Worm (Caenorhabditis elegans) whole organism, L1 larva: Measurements from ENCODE around the gene C07B5.3.

Experiments used
- Y116A8C.19 ChIP-seq: sonication (generic microtip); optimal IDR thresholded peaks from 2 replicates; lab custom pipeline; 2016; ENCODE audit warnings: missing compliant biosample characterization, missing genetic modification characterization, borderline replicate concordance
- aha-1 ChIP-seq: fragments of 150-350 bp; optimal IDR thresholded peaks from 2 replicates; lab custom pipeline; 2014; ENCODE audit warnings: missing biosample characterization, missing genetic modification characterization
- ama-1 ChIP-seq: fragments of 150-350 bp; optimal IDR thresholded peaks from 2 replicates; lab custom pipeline; 2014
- blmp-1 ChIP-seq: fragments of 150-350 bp; optimal IDR thresholded peaks from 2 replicates; lab custom pipeline; 2014; ENCODE audit warnings: missing biosample characterization, missing genetic modification characterization
- ceh-63 ChIP-seq: fragments of 200-800 bp; sonication (Bioruptor generic); optimal IDR thresholded peaks from 2 replicates; lab custom pipeline; 2018; ENCODE audit warnings: mild to moderate bottlenecking, missing genetic modification characterization, missing compliant biosample characterization
- ceh-90 ChIP-seq: sonication (generic microtip); optimal IDR thresholded peaks from 2 replicates; lab custom pipeline; 2016; ENCODE audit warnings: missing genetic modification characterization, missing compliant biosample characterization
- dpl-1 ChIP-seq, 3 experiments: fragments of 150-350 bp in 2 of 3; sonication (generic microtip) in 1 of 3; optimal IDR thresholded peaks; 2 replicates each; lab custom pipeline; 2014 to 2017; ENCODE audit warnings: missing biosample characterization in 3 of 3, missing genetic modification characterization in 3 of 3, missing genetic modification reagents in 3 of 3
- efl-1 ChIP-seq, 4 experiments: fragments of 150-350 bp; optimal IDR thresholded peaks in 3 of 4; peaks in 1 of 4; 1 replicate in 1 of 4; 2 replicates in 3 of 4; lab custom pipeline; 2014; ENCODE audit warnings: missing biosample characterization in 2 of 4, missing genetic modification characterization in 2 of 4, missing genetic modification reagents in 2 of 4
- egl-27 ChIP-seq, 2 experiments: fragments of 150-350 bp in 1 of 2; sonication (generic microtip); optimal IDR thresholded peaks; 3 replicates each; lab custom pipeline; 2017 to 2018; ENCODE audit warnings: missing biosample characterization in 2 of 2, missing genetic modification characterization in 2 of 2, missing genetic modification reagents in 2 of 2
- elt-3 ChIP-seq, 6 experiments: fragments of 150-350 bp in 1 of 6; sonication (generic microtip); optimal IDR thresholded peaks; 2 replicates each; lab custom pipeline; 2017 to 2018; ENCODE audit warnings: missing biosample characterization in 6 of 6, missing genetic modification characterization in 6 of 6, inconsistent platforms in 1 of 6
- ets-5 ChIP-seq: fragments of 200-800 bp; sonication (Bioruptor generic); IDR thresholded peaks from 2 replicates; pipeline ENCODE4 v1.3.6; 2022; ENCODE audit warnings: missing genetic modification characterization, missing compliant biosample characterization
- fkh-4 ChIP-seq: sonication (generic microtip); optimal IDR thresholded peaks from 2 replicates; lab custom pipeline; 2016; ENCODE audit warnings: missing compliant biosample characterization, missing genetic modification characterization, borderline replicate concordance
- fos-1 ChIP-seq: fragments of 150-350 bp; optimal IDR thresholded peaks from 2 replicates; lab custom pipeline; 2014; ENCODE audit warnings: missing biosample characterization, missing genetic modification characterization
- hpl-2 ChIP-seq: fragments of 150-350 bp; optimal IDR thresholded peaks from 2 replicates; lab custom pipeline; 2014; ENCODE audit warnings: missing biosample characterization, missing genetic modification reagents, missing genetic modification characterization
- irx-1 ChIP-seq: sonication (generic microtip); optimal IDR thresholded peaks from 2 replicates; lab custom pipeline; 2016; ENCODE audit warnings: missing genetic modification characterization, missing compliant biosample characterization
- isw-1 ChIP-seq: fragments of 200-800 bp; sonication (Bioruptor generic); IDR thresholded peaks from 2 replicates; pipeline ENCODE4 v1.3.6; 2022; ENCODE audit warnings: missing genetic modification characterization, missing compliant biosample characterization
- jun-1 ChIP-seq: fragments of 150-350 bp; optimal IDR thresholded peaks from 2 replicates; lab custom pipeline; 2014; ENCODE audit warnings: missing biosample characterization, missing genetic modification reagents, missing genetic modification characterization
- lin-13 ChIP-seq: fragments of 150-350 bp; optimal IDR thresholded peaks from 2 replicates; lab custom pipeline; 2014; ENCODE audit warnings: missing biosample characterization, missing genetic modification reagents, missing genetic modification characterization
- lin-14 ChIP-seq: fragments of 200-800 bp; sonication (Bioruptor generic); optimal IDR thresholded peaks from 2 replicates; lab custom pipeline; 2018; ENCODE audit warnings: mild to moderate bottlenecking, missing genetic modification characterization, moderate library complexity, missing compliant biosample characterization
- lin-15B ChIP-seq: fragments of 150-350 bp; sonication (generic microtip); optimal IDR thresholded peaks from 3 replicates; lab custom pipeline; 2014; ENCODE audit warnings: missing biosample characterization, missing genetic modification characterization
- lin-35 ChIP-seq, 2 experiments: fragments of 150-350 bp; optimal IDR thresholded peaks; 2 replicates each; lab custom pipeline; 2014; ENCODE audit warnings: missing biosample characterization in 2 of 2, missing genetic modification characterization in 2 of 2, missing genetic modification reagents in 2 of 2
- lin-39 ChIP-seq: fragments of 150-350 bp; optimal IDR thresholded peaks from 2 replicates; lab custom pipeline; 2014; ENCODE audit warnings: missing biosample characterization, missing genetic modification reagents, missing genetic modification characterization
- lir-3 ChIP-seq: sonication (generic microtip); optimal IDR thresholded peaks from 2 replicates; lab custom pipeline; 2016; ENCODE audit warnings: mild to moderate bottlenecking, missing genetic modification characterization, moderate library complexity, missing compliant biosample characterization; ENCODE audit not compliant: poor library complexity
- lsy-2 ChIP-seq, 2 experiments: fragments of 150-350 bp; optimal IDR thresholded peaks; 2 replicates each; lab custom pipeline; 2014; ENCODE audit warnings: missing biosample characterization in 2 of 2, missing genetic modification characterization in 2 of 2
- mdl-1 ChIP-seq, 2 experiments: fragments of 150-350 bp; optimal IDR thresholded peaks; 2 replicates each; lab custom pipeline; 2014 to 2017; ENCODE audit warnings: missing biosample characterization in 2 of 2, missing genetic modification characterization in 2 of 2, inconsistent platforms in 1 of 2
- mef-2 ChIP-seq: fragments of 150-350 bp; optimal IDR thresholded peaks from 2 replicates; lab custom pipeline; 2014; ENCODE audit warnings: missing biosample characterization, missing genetic modification characterization
- mep-1 ChIP-seq: fragments of 150-350 bp; optimal IDR thresholded peaks from 2 replicates; lab custom pipeline; 2014; ENCODE audit warnings: missing biosample characterization, missing genetic modification characterization
- nhr-11 ChIP-seq: fragments of 150-350 bp; optimal IDR thresholded peaks from 2 replicates; lab custom pipeline; 2014; ENCODE audit warnings: missing biosample characterization, missing genetic modification characterization
- nhr-12 ChIP-seq: sonication (generic microtip); optimal IDR thresholded peaks from 2 replicates; lab custom pipeline; 2017; ENCODE audit warnings: missing biosample characterization, missing genetic modification characterization
- nhr-47 ChIP-seq: sonication (generic microtip); optimal IDR thresholded peaks from 2 replicates; lab custom pipeline; 2016; ENCODE audit warnings: mild to moderate bottlenecking, missing genetic modification characterization, moderate library complexity, missing compliant biosample characterization
- nhr-71 ChIP-seq: sonication (generic microtip); optimal IDR thresholded peaks from 2 replicates; lab custom pipeline; 2016; ENCODE audit warnings: mild to moderate bottlenecking, missing genetic modification characterization, moderate library complexity, missing compliant biosample characterization
- nhr-76 ChIP-seq: sonication (generic microtip); optimal IDR thresholded peaks from 2 replicates; lab custom pipeline; 2017; ENCODE audit warnings: missing biosample characterization, missing genetic modification characterization
- nhr-77 ChIP-seq: fragments of 150-350 bp; optimal IDR thresholded peaks from 2 replicates; lab custom pipeline; 2014; ENCODE audit warnings: missing biosample characterization, missing genetic modification characterization
- nhr-85 ChIP-seq: sonication (generic microtip); peaks from one replicate; lab custom pipeline; 2016; ENCODE audit warnings: missing genetic modification characterization, inconsistent platforms, missing compliant biosample characterization
- nhr-90 ChIP-seq: sonication (generic microtip); optimal IDR thresholded peaks from 2 replicates; lab custom pipeline; 2016; ENCODE audit warnings: mild to moderate bottlenecking, missing genetic modification characterization, missing compliant biosample characterization; ENCODE audit not compliant: poor library complexity
- pax-3 ChIP-seq: fragments of 200-800 bp; sonication (Bioruptor generic); optimal IDR thresholded peaks from 2 replicates; lab custom pipeline; 2018; ENCODE audit warnings: mild to moderate bottlenecking, missing genetic modification characterization, moderate library complexity, missing compliant biosample characterization
- pqm-1 ChIP-seq: sonication (generic microtip); optimal IDR thresholded peaks from 3 replicates; lab custom pipeline; 2017; ENCODE audit warnings: missing biosample characterization, missing genetic modification characterization
- skn-1 ChIP-seq: fragments of 150-350 bp; optimal IDR thresholded peaks from 2 replicates; lab custom pipeline; 2014; ENCODE audit warnings: missing biosample characterization, missing genetic modification characterization
- snpc-4 ChIP-seq: fragments of 150-350 bp; optimal IDR thresholded peaks from 2 replicates; lab custom pipeline; 2014; ENCODE audit warnings: missing biosample characterization, missing genetic modification characterization
- sox-4 ChIP-seq: sonication (generic microtip); optimal IDR thresholded peaks from 2 replicates; lab custom pipeline; 2016; ENCODE audit warnings: missing genetic modification characterization, missing compliant biosample characterization
- sup-37 ChIP-seq: fragments of 200-800 bp; sonication (Bioruptor generic); optimal IDR thresholded peaks from 2 replicates; lab custom pipeline; 2018; ENCODE audit warnings: mild to moderate bottlenecking, missing genetic modification characterization, missing compliant biosample characterization
- swsn-7 ChIP-seq: sonication (generic microtip); optimal IDR thresholded peaks from 2 replicates; lab custom pipeline; 2016; ENCODE audit warnings: missing genetic modification characterization, missing compliant biosample characterization
- tbx-2 ChIP-seq: sonication (generic microtip); optimal IDR thresholded peaks from 2 replicates; lab custom pipeline; 2016; ENCODE audit warnings: missing genetic modification characterization, missing compliant biosample characterization
- tlp-1 ChIP-seq: fragments of 150-350 bp; optimal IDR thresholded peaks from 2 replicates; lab custom pipeline; 2014; ENCODE audit warnings: missing biosample characterization, missing genetic modification characterization
- unc-130 ChIP-seq: fragments of 150-350 bp; optimal IDR thresholded peaks from 2 replicates; lab custom pipeline; 2017; ENCODE audit warnings: missing biosample characterization, missing genetic modification characterization, inconsistent platforms
- unc-86 ChIP-seq: sonication (generic microtip); optimal IDR thresholded peaks from 2 replicates; lab custom pipeline; 2016; ENCODE audit warnings: missing genetic modification characterization, missing compliant biosample characterization
- xbp-1 ChIP-seq: sonication (generic microtip); optimal IDR thresholded peaks from 2 replicates; lab custom pipeline; 2016; ENCODE audit warnings: missing genetic modification characterization, missing compliant biosample characterization
- zag-1 ChIP-seq: fragments of 150-350 bp; optimal IDR thresholded peaks from 2 replicates; lab custom pipeline; 2014; ENCODE audit warnings: missing biosample characterization, missing genetic modification characterization
- zip-4 ChIP-seq: fragments of 200-800 bp; sonication (Bioruptor generic); optimal IDR thresholded peaks from 2 replicates; lab custom pipeline; 2018; ENCODE audit warnings: mild to moderate bottlenecking, missing genetic modification characterization, moderate library complexity, missing compliant biosample characterization
- ztf-11 ChIP-seq, 2 experiments: sonication (generic microtip); optimal IDR thresholded peaks; 2 replicates each; lab custom pipeline; 2016 to 2017; ENCODE audit warnings: missing genetic modification characterization in 2 of 2, missing biosample characterization in 1 of 2, missing compliant biosample characterization in 1 of 2
- ztf-4 ChIP-seq: fragments of 150-350 bp; optimal IDR thresholded peaks from 2 replicates; lab custom pipeline; 2014; ENCODE audit warnings: missing biosample characterization, missing genetic modification characterization

Gene C07B5.3

DNA sequence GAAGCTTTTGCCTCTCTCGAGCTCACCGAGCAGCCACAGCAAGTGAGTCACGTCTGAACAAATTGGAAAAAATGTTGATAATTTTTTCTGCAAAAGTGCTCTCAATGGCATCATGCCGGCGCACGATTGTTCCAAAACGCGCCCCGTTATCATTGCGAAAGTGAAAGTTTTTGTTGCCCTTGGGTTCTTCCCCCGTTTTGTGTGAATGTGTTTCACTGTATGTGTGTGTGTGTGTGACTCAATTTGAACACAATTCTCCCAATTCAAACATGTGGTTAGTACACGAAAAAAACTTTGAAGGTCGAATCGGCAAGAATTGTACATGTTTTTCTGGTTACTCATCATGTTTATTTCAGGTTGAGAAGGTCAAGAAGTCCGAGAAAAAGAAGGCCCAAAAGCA lies 30.1 kb upstream of the C07B5.3 start (continued):
- TF ChIP-seq elt-3 (tag; optimal IDR thresholded peaks at IDR 0.05; lab: Kevin White, UChicago) (peak in 4 of 6 experiments; percentile 17 to 76 (median 42)), mdl-1 (tag; optimal IDR thresholded peaks at IDR 0.05; lab: Kevin White, UChicago) (peak in 1 of 2 experiments; percentile 37)

DNA sequence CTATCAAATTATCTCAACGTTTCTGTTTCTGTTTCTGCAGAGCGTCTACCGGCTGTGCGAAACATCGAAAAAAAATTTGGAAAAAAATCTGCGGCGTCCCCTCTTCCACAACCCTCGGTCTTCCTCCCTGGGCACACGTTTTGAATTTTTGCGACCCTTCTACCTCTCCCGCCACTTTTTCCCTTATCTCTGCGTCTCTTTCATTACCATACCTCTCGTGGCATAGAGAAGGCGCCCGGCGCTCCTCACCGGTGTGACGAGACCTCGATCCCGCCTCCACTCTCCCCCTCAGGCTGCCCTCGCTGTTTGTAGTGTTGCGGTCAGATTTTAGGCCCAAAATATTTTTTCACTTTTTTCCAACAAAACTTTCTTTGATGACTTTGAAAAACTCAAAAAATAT lies 29.4 kb upstream of the C07B5.3 start:
- TF ChIP-seq ceh-63 (no peak), nhr-90 (tag; lab: Kevin White, UChicago) (no peak), mdl-1 (tag; optimal IDR thresholded peaks at IDR 0.05; lab: Kevin White, UChicago) (peak in 1 of 2 experiments; percentile 43), nhr-11 (tag; lab: Kevin White, UChicago) (no peak), lin-15B (tag; lab: Kevin White, UChicago) (no peak), tlp-1 (no peak), lin-35 (GFP tag; optimal IDR thresholded peaks at IDR 0.05; lab: Kevin White, UChicago) (peak; percentile 9 to 73), ets-5 (GFP tag; lab: Robert Waterston, UW) (no peak), lin-39 (tag; lab: Kevin White, UChicago) (no peak), xbp-1 (tag; lab: Kevin White, UChicago) (peak; percentile 12), nhr-85 (tag; lab: Kevin White, UChicago) (peak; percentile 76), zag-1 (tag; lab: Kevin White, UChicago) (no peak), ztf-11 (tag; optimal IDR thresholded peaks at IDR 0.05; lab: Kevin White, UChicago) (peak in 1 of 2 experiments; percentile 2), sup-37 (GFP tag; lab: Kevin White, UChicago) (no peak), egl-27 (tag; optimal IDR thresholded peaks at IDR 0.05; lab: Kevin White, UChicago) (no peak), sox-4 (tag; lab: Kevin White, UChicago) (no peak), mef-2 (tag; lab: Kevin White, UChicago) (no peak), nhr-77 (tag; lab: Kevin White, UChicago) (no peak), aha-1 (tag; lab: Kevin White, UChicago) (no peak), lin-13 (GFP tag; lab: Kevin White, UChicago) (no peak), lir-3 (no peak), mep-1 (peak; percentile 62), swsn-7 (tag; lab: Kevin White, UChicago) (peak; percentile 42), dpl-1 (GFP tag; optimal IDR thresholded peaks at IDR 0.05; lab: Kevin White, UChicago) (peak; percentile 46 to 52 (median 47)), fos-1 (tag; lab: Kevin White, UChicago) (no peak), nhr-76 (no peak), nhr-47 (peak; percentile 33), fkh-4 (tag; lab: Kevin White, UChicago) (no peak), jun-1 (tag; lab: Kevin White, UChicago) (no peak), ceh-90 (tag; lab: Kevin White, UChicago) (no peak), lsy-2 (tag; optimal IDR thresholded peaks at IDR 0.05; lab: Kevin White, UChicago) (peak in 1 of 2 experiments; percentile 22), efl-1 (optimal IDR thresholded peaks at IDR 0.05; lab: Kevin White, UChicago) (peak; percentile 44 to 49), efl-1 (GFP tag; optimal IDR thresholded peaks at IDR 0.05 in 1 of 2; lab: Kevin White, UChicago) (peak; percentile 55 to 95), ztf-4 (no peak), irx-1 (tag; lab: Kevin White, UChicago) (no peak), blmp-1 (tag; lab: Kevin White, UChicago) (peak; percentile 73), unc-86 (tag; lab: Kevin White, UChicago) (no peak), snpc-4 (tag; lab: Kevin White, UChicago) (no peak), tbx-2 (tag; lab: Kevin White, UChicago) (peak; percentile 14), unc-130 (no peak), zip-4 (GFP tag; lab: Kevin White, UChicago) (no peak), pqm-1 (tag; lab: Kevin White, UChicago) (no peak), nhr-71 (tag; lab: Kevin White, UChicago) (peak; percentile 57), lin-14 (peak; percentile 77), Y116A8C.19 (tag; lab: Kevin White, UChicago) (no peak), ama-1 (lab: Kevin White, UChicago) (no peak), skn-1 (tag; lab: Kevin White, UChicago) (peak; percentile 29), nhr-12 (no peak), elt-3 (tag; optimal IDR thresholded peaks at IDR 0.05; lab: Kevin White, UChicago) (peak in 1 of 6 experiments; percentile 8), isw-1 (GFP tag; lab: Robert Waterston, UW) (no peak), pax-3 (tag; lab: Kevin White, UChicago) (no peak), hpl-2 (GFP tag; lab: Kevin White, UChicago) (no peak)
